Worm (Caenorhabditis elegans): ENCODE measurements around the gene rme-2.

The rme-2 gene

ce11 chrIV:5501414-5501813, 31.6 kb downstream of the rme-2 start:
- TF ChIP-seq ceh-36 (tag; optimal IDR thresholded peaks at IDR 0.05) (no peak), ets-7 (tag; optimal IDR thresholded peaks at IDR 0.05) (no peak), ama-1 (optimal IDR thresholded peaks at IDR 0.05) (no peak), hmg-4 (GFP tag; optimal IDR thresholded peaks at IDR 0.05) (no peak)

- no peak for TF ChIP-seq B0310.2 (tag; optimal IDR thresholded peaks at IDR 0.05)
- TF ChIP-seq ama-1 (optimal IDR thresholded peaks at IDR 0.05): no peak
- TF ChIP-seq F13C5.2 (tag; optimal IDR thresholded peaks at IDR 0.05): no peak
Observed at ce11 chrIV:5502610-5503009, 32.8 kb downstream of the rme-2 start.

- TF ChIP-seq hmbx-1 (tag; optimal IDR thresholded peaks at IDR 0.05): no peak
- TF ChIP-seq tbx-37 (GFP tag; conservative IDR thresholded peaks at IDR 0.05): no peak
Observed at ce11 chrIV:5506642-5507041, 36.8 kb downstream of the rme-2 start.

ce11 chrIV:5507754-5508153, 37.9 kb downstream of the rme-2 start:
- no peak for TF ChIP-seq scrt-1 (GFP tag; IDR thresholded peaks at IDR 0.05)
- TF ChIP-seq ama-1 (optimal IDR thresholded peaks at IDR 0.05): no peak
- TF ChIP-seq hmbx-1 (tag; optimal IDR thresholded peaks at IDR 0.05): no peak
- TF ChIP-seq F13C5.2 (tag; optimal IDR thresholded peaks at IDR 0.05): no peak
- no peak for TF ChIP-seq ets-7 (tag; optimal IDR thresholded peaks at IDR 0.05)
- no peak for TF ChIP-seq tra-4 (tag; optimal IDR thresholded peaks at IDR 0.05)
- TF ChIP-seq hnd-1 (tag; optimal IDR thresholded peaks at IDR 0.05): no peak
- no peak for TF ChIP-seq flt-1 (GFP tag; IDR thresholded peaks at IDR 0.05)
- no peak for TF ChIP-seq tbx-37 (GFP tag; conservative IDR thresholded peaks at IDR 0.05)
- TF ChIP-seq aly-1 (tag; optimal IDR thresholded peaks at IDR 0.05): no peak
- no peak for TF ChIP-seq pes-1 (GFP tag; IDR thresholded peaks at IDR 0.05)
- TF ChIP-seq ceh-13 (GFP tag; optimal IDR thresholded peaks at IDR 0.05): no peak
- no peak for TF ChIP-seq ceh-36 (tag; optimal IDR thresholded peaks at IDR 0.05)
- no peak for TF ChIP-seq hmg-4 (GFP tag; optimal IDR thresholded peaks at IDR 0.05)
- TF ChIP-seq B0310.2 (tag; optimal IDR thresholded peaks at IDR 0.05): no peak
- no peak for TF ChIP-seq sea-1 (GFP tag; conservative IDR thresholded peaks at IDR 0.05)
- no peak for TF ChIP-seq tbx-11 (GFP tag; IDR thresholded peaks at IDR 0.05)

ce11 chrIV:5514789-5515188, 45.0 kb downstream of the rme-2 start:
- TF ChIP-seq sea-1 (GFP tag; conservative IDR thresholded peaks at IDR 0.05) (no peak), hmbx-1 (tag; optimal IDR thresholded peaks at IDR 0.05) (no peak), ceh-36 (tag; optimal IDR thresholded peaks at IDR 0.05) (no peak), aly-1 (tag; optimal IDR thresholded peaks at IDR 0.05) (no peak), tbx-11 (GFP tag; IDR thresholded peaks at IDR 0.05) (no peak), hmg-4 (GFP tag; optimal IDR thresholded peaks at IDR 0.05) (no peak), pes-1 (GFP tag; IDR thresholded peaks at IDR 0.05) (no peak), ets-7 (tag; optimal IDR thresholded peaks at IDR 0.05) (no peak), B0310.2 (tag; optimal IDR thresholded peaks at IDR 0.05) (no peak), ama-1 (optimal IDR thresholded peaks at IDR 0.05) (no peak), F13C5.2 (tag; optimal IDR thresholded peaks at IDR 0.05) (no peak), scrt-1 (GFP tag; IDR thresholded peaks at IDR 0.05) (no peak), tbx-37 (GFP tag; conservative IDR thresholded peaks at IDR 0.05) (no peak), flt-1 (GFP tag; IDR thresholded peaks at IDR 0.05) (no peak), hnd-1 (tag; optimal IDR thresholded peaks at IDR 0.05) (no peak), tra-4 (tag; optimal IDR thresholded peaks at IDR 0.05) (no peak), ceh-13 (GFP tag; optimal IDR thresholded peaks at IDR 0.05) (no peak)

- TF ChIP-seq scrt-1 (GFP tag; IDR thresholded peaks at IDR 0.05) (no peak), sea-1 (GFP tag; conservative IDR thresholded peaks at IDR 0.05) (no peak)
Observed at ce11 chrIV:5519044-5519443, 49.2 kb downstream of the rme-2 start.

All from whole organism, early embryonic.